Fruit fly (Drosophila melanogaster) whole organism, embryonic: ENCODE data around the gene Mabi.

Experiments used
- BtbVII ChIP-seq: fragments of 200-800 bp; sonication (Bioruptor generic); optimal IDR thresholded peaks from 3 replicates; lab custom pipeline; 2017; ENCODE audit warnings: missing biosample characterization, mild to moderate bottlenecking, missing genetic modification characterization
- CG10366 ChIP-seq: fragments of 200-800 bp; sonication (Bioruptor generic); IDR thresholded peaks from 2 replicates; pipeline ENCODE4 v1.3.6; 2022; ENCODE audit warnings: missing biosample characterization, missing genetic modification characterization
- CG10462 ChIP-seq: fragments of 200-800 bp; sonication (Bioruptor generic); optimal IDR thresholded peaks from 2 replicates; lab custom pipeline; 2016; ENCODE audit warnings: missing biosample characterization, missing genetic modification characterization
- CG11398 ChIP-seq: fragments of 200-800 bp; sonication (Bioruptor generic); optimal IDR thresholded peaks from 2 replicates; lab custom pipeline; 2016; ENCODE audit warnings: missing biosample characterization, missing genetic modification characterization
- CG32767 ChIP-seq: fragments of 200-800 bp; sonication (Bioruptor generic); IDR thresholded peaks from 2 replicates; pipeline ENCODE4 v1.3.6; 2022; ENCODE audit warnings: missing biosample characterization, missing genetic modification characterization
- CG3726 ChIP-seq: fragments of 200-800 bp; sonication (Bioruptor generic); IDR thresholded peaks from 3 replicates; pipeline ENCODE4, ENCODE4 v1.3.6; 2022; ENCODE audit warnings: missing biosample characterization, missing genetic modification characterization
- CG3995 ChIP-seq: fragments of 200-800 bp; sonication (Bioruptor generic); optimal IDR thresholded peaks from 3 replicates; lab custom pipeline; 2016; ENCODE audit warnings: missing biosample characterization, missing genetic modification characterization
- CG4360 ChIP-seq: fragments of 200-800 bp; sonication (Bioruptor generic); IDR thresholded peaks from 2 replicates; pipeline ENCODE4 v1.3.6; 2022; ENCODE audit warnings: missing biosample characterization, missing genetic modification characterization
- CG7987 ChIP-seq: fragments of 200-800 bp; sonication (Bioruptor generic); optimal IDR thresholded peaks from 2 replicates; lab custom pipeline; 2018; ENCODE audit warnings: missing biosample characterization, mild to moderate bottlenecking, missing genetic modification characterization, moderate library complexity
- CG9215 ChIP-seq: fragments of 200-800 bp; sonication (Bioruptor generic); IDR thresholded peaks from 2 replicates; pipeline ENCODE4 v1.3.6; 2022; ENCODE audit warnings: missing biosample characterization, missing genetic modification characterization
- Fer1 ChIP-seq: fragments of 200-800 bp; sonication (Bioruptor generic); optimal IDR thresholded peaks from 2 replicates; lab custom pipeline; 2017; ENCODE audit warnings: missing biosample characterization, mild to moderate bottlenecking, missing genetic modification characterization
- Hmr ChIP-seq: fragments of 200-800 bp; sonication (Bioruptor generic); optimal IDR thresholded peaks from 3 replicates; lab custom pipeline; 2017; ENCODE audit warnings: mild to moderate bottlenecking, missing biosample characterization, missing genetic modification reagents, missing genetic modification characterization
- MTF-1 ChIP-seq: fragments of 200-800 bp; sonication (Bioruptor generic); optimal IDR thresholded peaks from 2 replicates; lab custom pipeline; 2018; ENCODE audit warnings: missing biosample characterization, mild to moderate bottlenecking, missing genetic modification characterization, borderline replicate concordance
- Med ChIP-seq: fragments of 200-800 bp; sonication (Bioruptor generic); peaks from one replicate; lab custom pipeline; 2016; ENCODE audit warnings: missing biosample characterization, missing genetic modification characterization, mild to moderate bottlenecking, inconsistent platforms, moderate library complexity
- Oaz ChIP-seq: fragments of 200-800 bp; sonication (Bioruptor generic); IDR thresholded peaks from 2 replicates; pipeline ENCODE4 v1.3.6; 2022; ENCODE audit warnings: missing biosample characterization, missing genetic modification characterization
- Rfx ChIP-seq: fragments of 200-800 bp; sonication (Bioruptor generic); IDR thresholded peaks from 2 replicates; pipeline ENCODE4 v1.3.6; 2022; ENCODE audit warnings: missing biosample characterization, missing genetic modification characterization
- Rx ChIP-seq: fragments of 200-800 bp; sonication (Bioruptor generic); IDR thresholded peaks from 2 replicates; pipeline ENCODE4 v1.3.6; 2022; ENCODE audit warnings: missing biosample characterization, missing genetic modification characterization
- ab ChIP-seq: fragments of 200-800 bp; sonication (Bioruptor generic); optimal IDR thresholded peaks from 2 replicates; lab custom pipeline; 2016; ENCODE audit warnings: missing biosample characterization, missing genetic modification characterization
- br ChIP-seq: fragments of >200 bp; optimal IDR thresholded peaks from 2 replicates; lab custom pipeline; 2017
- gem ChIP-seq: fragments of 200-800 bp; sonication (Bioruptor generic); optimal IDR thresholded peaks from 2 replicates; lab custom pipeline; 2019; ENCODE audit warnings: missing biosample characterization, mild to moderate bottlenecking, missing genetic modification characterization, moderate library complexity
- hb ChIP-seq: fragments of 200-800 bp; sonication (Bioruptor generic); IDR thresholded peaks from 3 replicates; pipeline ENCODE4 v1.3.6; 2022; ENCODE audit warnings: missing biosample characterization, missing genetic modification characterization; ENCODE audit not compliant: partially characterized antibody
- knrl ChIP-seq: fragments of 200-800 bp; sonication (Bioruptor generic); IDR thresholded peaks from 3 replicates; pipeline ENCODE4 v1.3.6; 2022; ENCODE audit warnings: missing biosample characterization, missing genetic modification characterization; ENCODE audit not compliant: partially characterized antibody
- lola ChIP-seq, 3 experiments: fragments of >200 bp in 2 of 3; fragments of 200-800 bp in 1 of 3; sonication (Bioruptor generic) in 1 of 3; optimal IDR thresholded peaks; 2 replicates each; lab custom pipeline; 2017 to 2019; ENCODE audit warnings: missing biosample characterization in 3 of 3, missing genetic modification characterization in 3 of 3, mild to moderate bottlenecking in 1 of 3, moderate library complexity in 1 of 3
- pita ChIP-seq: fragments of 200-800 bp; sonication (Bioruptor generic); optimal IDR thresholded peaks from 2 replicates; lab custom pipeline; 2017; ENCODE audit warnings: missing biosample characterization, mild to moderate bottlenecking, missing genetic modification characterization
- rib ChIP-seq: fragments of 200-800 bp; sonication (Bioruptor generic); IDR thresholded peaks from 2 replicates; pipeline ENCODE4 v1.3.6; 2022; ENCODE audit warnings: missing biosample characterization, missing genetic modification characterization
- so ChIP-seq: fragments of 200-800 bp; sonication (Bioruptor generic); IDR thresholded peaks from 3 replicates; pipeline ENCODE4 v1.3.6; 2022; ENCODE audit warnings: missing biosample characterization, missing genetic modification characterization
- sob ChIP-seq: fragments of 200-800 bp; sonication (Bioruptor generic); IDR thresholded peaks from 2 replicates; pipeline ENCODE4 v1.3.6; 2022; ENCODE audit warnings: missing biosample characterization, missing genetic modification characterization
- ttk ChIP-seq: fragments of 200-800 bp; sonication (Bioruptor generic); IDR thresholded peaks from 2 replicates; pipeline ENCODE4 v2.1.2; 2022; ENCODE audit warnings: missing biosample characterization, missing genetic modification characterization
- vvl ChIP-seq: fragments of 200-800 bp; sonication (Bioruptor generic); IDR thresholded peaks from 2 replicates; pipeline ENCODE4 v1.3.6; 2022; ENCODE audit warnings: missing biosample characterization, missing genetic modification characterization
- zen2 ChIP-seq: fragments of 200-800 bp; sonication (Bioruptor generic); IDR thresholded peaks from 3 replicates; pipeline ENCODE4 v1.3.6; 2022; ENCODE audit warnings: missing biosample characterization, missing genetic modification characterization; ENCODE audit not compliant: partially characterized antibody

Mabi gene

DNA sequence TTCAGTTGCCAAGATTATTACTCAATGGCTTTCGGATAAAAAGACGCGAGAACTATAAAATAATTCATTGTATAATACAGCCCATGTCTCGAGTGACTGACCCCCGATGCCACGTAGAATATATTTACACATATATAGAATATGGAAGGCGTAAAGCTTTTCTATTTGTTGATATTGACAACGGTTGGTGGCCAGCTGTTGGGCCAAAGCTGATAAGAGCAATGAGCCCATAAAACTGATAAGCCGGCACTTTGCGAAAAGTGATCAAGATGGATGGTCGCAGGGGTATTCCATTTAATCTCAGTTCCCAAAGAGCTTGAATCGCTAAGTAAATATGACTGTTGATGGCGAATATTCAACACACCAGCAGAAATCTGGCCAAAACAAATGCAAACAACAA, 43.9 kb downstream of the Mabi start (continued):
- peak; percentile 25 for TF ChIP-seq Fer1 (GFP tag; lab: Kevin White, UChicago)
- peak; percentile 32 for TF ChIP-seq Hmr (GFP tag; lab: Kevin White, UChicago)
- TF ChIP-seq CG10366 (GFP tag; lab: Robert Waterston, UW): no peak
- TF ChIP-seq lola (GFP tag; optimal IDR thresholded peaks at IDR 0.05; lab: Kevin White, UChicago): no peak
- TF ChIP-seq gem (tag; lab: Kevin White, UChicago): no peak
- TF ChIP-seq vvl (GFP tag; lab: Robert Waterston, UW): no peak
- no peak for TF ChIP-seq CG3995 (GFP tag; lab: Kevin White, UChicago)
- TF ChIP-seq CG11398 (GFP tag; lab: Kevin White, UChicago): no peak
- TF ChIP-seq zen2 (GFP tag; lab: Robert Waterston, UW): no peak
- TF ChIP-seq knrl: no peak
- TF ChIP-seq Oaz: no peak
- no peak for TF ChIP-seq CG9215 (GFP tag; lab: Robert Waterston, UW)
- TF ChIP-seq ab (GFP tag; lab: Kevin White, UChicago): no peak
- no peak for TF ChIP-seq CG4360 (GFP tag; lab: Robert Waterston, UW)
- TF ChIP-seq BtbVII (GFP tag; lab: Kevin White, UChicago): peak; percentile 17
- no peak for TF ChIP-seq br
- peak; percentile 76; the same call in 1 of the 2 replicates for TF ChIP-seq rib (GFP tag; lab: Robert Waterston, UW)
- peak; percentile 32 for TF ChIP-seq MTF-1 (GFP tag; lab: Kevin White, UChicago)
- no peak; the same call in 1 of the 2 replicates for TF ChIP-seq sob (GFP tag; lab: Robert Waterston, UW)
- TF ChIP-seq CG3726 (GFP tag; lab: Robert Waterston, UW): no peak
- no peak for TF ChIP-seq Rx (GFP tag; lab: Robert Waterston, UW)
- no peak for TF ChIP-seq CG32767 (GFP tag; lab: Robert Waterston, UW)
- TF ChIP-seq CG10462 (GFP tag; lab: Kevin White, UChicago): no peak
- no peak for TF ChIP-seq ttk
- no peak for TF ChIP-seq pita
- no peak for TF ChIP-seq Rfx (GFP tag; lab: Robert Waterston, UW)
- TF ChIP-seq Med (GFP tag; lab: Kevin White, UChicago): peak; percentile 62
- no peak for TF ChIP-seq hb (GFP tag; lab: Robert Waterston, UW)
- TF ChIP-seq so (GFP tag; lab: Robert Waterston, UW): 0 out of 3 replicates have a peak, but pooled peaks have one; percentile 10
- peak; percentile 12 for TF ChIP-seq CG7987 (GFP tag; lab: Kevin White, UChicago)
- TF ChIP-seq, all 482 proteins: peak for 22
